Fruit fly (Drosophila melanogaster) S2 (cell line): ENCODE measurements around the gene Gart.

Experiments
- CG8478 ChIP-seq: fragments of >200 bp; optimal IDR thresholded peaks from 2 replicates; lab custom pipeline; 2018
- CTCF ChIP-seq, 2 experiments: fragments of >200 bp; optimal IDR thresholded peaks; 2 replicates each; lab custom pipeline; 2018

Gene Gart

dm6 chr2L:6964632-6965031 lies 59.1 kb downstream of the Gart start:
- TF ChIP-seq CTCF (optimal IDR thresholded peaks at IDR 0.05; lab: Kevin White, UChicago) (no peak), CG8478 (lab: Kevin White, UChicago) (no peak)
